Fruit fly (Drosophila melanogaster) whole organism, embryonic: ENCODE results near the gene CG2772.

Experiments used
- Abd-B ChIP-seq: fragments of 200-800 bp; sonication (Bioruptor generic); optimal IDR thresholded peaks from 2 replicates; lab custom pipeline; 2018; ENCODE audit warnings: missing biosample characterization, mild to moderate bottlenecking, missing genetic modification characterization, moderate library complexity
- Antp ChIP-seq: fragments of 200-800 bp; sonication (Bioruptor generic); optimal IDR thresholded peaks from 3 replicates; lab custom pipeline; 2016; ENCODE audit warnings: missing biosample characterization, missing genetic modification characterization
- Atf3 ChIP-seq: fragments of 200-800 bp; sonication (Bioruptor generic); optimal IDR thresholded peaks from 3 replicates; lab custom pipeline; 2016; ENCODE audit warnings: missing biosample characterization, missing genetic modification characterization
- Bdp1 ChIP-seq: fragments of 200-800 bp; sonication (Bioruptor generic); optimal IDR thresholded peaks from 3 replicates; lab custom pipeline; 2016; ENCODE audit warnings: missing biosample characterization, missing genetic modification characterization
- Bteb2 ChIP-seq: fragments of 200-800 bp; sonication (Bioruptor generic); optimal IDR thresholded peaks from 2 replicates; lab custom pipeline; 2016; ENCODE audit warnings: missing biosample characterization, missing genetic modification characterization
- CG11093 ChIP-seq: fragments of 200-800 bp; sonication (Bioruptor generic); IDR thresholded peaks from 3 replicates; pipeline ENCODE4 v1.3.6; 2022; ENCODE audit warnings: missing biosample characterization, missing genetic modification characterization
- CG11504 ChIP-seq: fragments of 200-800 bp; sonication (Bioruptor generic); optimal IDR thresholded peaks from 3 replicates; lab custom pipeline; 2019; ENCODE audit warnings: missing biosample characterization, mild to moderate bottlenecking, missing genetic modification characterization, moderate library complexity
- CG11560 ChIP-seq: fragments of 200-800 bp; sonication (Bioruptor generic); IDR thresholded peaks from 3 replicates; pipeline ENCODE4 v1.3.6; 2022; ENCODE audit warnings: missing biosample characterization, missing genetic modification characterization
- CG12299 ChIP-seq: fragments of 200-800 bp; sonication (Bioruptor generic); optimal IDR thresholded peaks from 2 replicates; lab custom pipeline; 2018; ENCODE audit warnings: missing biosample characterization, mild to moderate bottlenecking, missing genetic modification characterization
- CG13894 ChIP-seq: fragments of 200-800 bp; sonication (Bioruptor generic); optimal IDR thresholded peaks from 3 replicates; lab custom pipeline; 2018; ENCODE audit warnings: missing biosample characterization, mild to moderate bottlenecking, missing genetic modification characterization, moderate library complexity
- CG1529 ChIP-seq: fragments of 200-800 bp; sonication (Bioruptor generic); optimal IDR thresholded peaks from 3 replicates; lab custom pipeline; 2018; ENCODE audit warnings: missing biosample characterization, missing genetic modification characterization
- CG17912 ChIP-seq: fragments of 200-800 bp; sonication (Bioruptor generic); optimal IDR thresholded peaks from 2 replicates; lab custom pipeline; 2018; ENCODE audit warnings: missing biosample characterization, mild to moderate bottlenecking, missing genetic modification characterization
- CG2116 ChIP-seq: fragments of 200-800 bp; sonication (Bioruptor generic); optimal IDR thresholded peaks from 3 replicates; lab custom pipeline; 2018; ENCODE audit warnings: missing biosample characterization, mild to moderate bottlenecking, missing genetic modification characterization
- CG31365 ChIP-seq: fragments of 200-800 bp; sonication (Bioruptor generic); optimal IDR thresholded peaks from 2 replicates; lab custom pipeline; 2018; ENCODE audit warnings: missing biosample characterization, mild to moderate bottlenecking, missing genetic modification characterization
- CG6272 ChIP-seq: fragments of 200-800 bp; sonication (Bioruptor generic); IDR thresholded peaks from 2 replicates; pipeline ENCODE4 v1.3.6; 2022; ENCODE audit warnings: missing biosample characterization, missing genetic modification characterization
- CG6689 ChIP-seq: fragments of 200-800 bp; sonication (Bioruptor generic); IDR thresholded peaks from 2 replicates; pipeline ENCODE4 v1.3.6; 2022; ENCODE audit warnings: missing biosample characterization, missing genetic modification characterization
- CG8765 ChIP-seq: fragments of 200-800 bp; sonication (Bioruptor generic); IDR thresholded peaks from 2 replicates; pipeline ENCODE4 v1.3.6; 2022; ENCODE audit warnings: missing biosample characterization, missing genetic modification characterization
- CG8944 ChIP-seq: fragments of 200-800 bp; sonication (Bioruptor generic); optimal IDR thresholded peaks from 3 replicates; lab custom pipeline; 2016; ENCODE audit warnings: missing biosample characterization, missing genetic modification characterization
- CG9817 ChIP-seq: fragments of 200-800 bp; sonication (Bioruptor generic); optimal IDR thresholded peaks from 2 replicates; lab custom pipeline; 2018; ENCODE audit warnings: missing biosample characterization, mild to moderate bottlenecking, missing genetic modification characterization, moderate library complexity
- Chrac-16 ChIP-seq: fragments of 200-800 bp; sonication (Bioruptor generic); optimal IDR thresholded peaks from 3 replicates; lab custom pipeline; 2016; ENCODE audit warnings: missing biosample characterization, missing genetic modification characterization
- D19A ChIP-seq: fragments of 200-800 bp; optimal IDR thresholded peaks from 3 replicates; lab custom pipeline; 2019; ENCODE audit warnings: missing biosample characterization, mild to moderate bottlenecking, missing genetic modification characterization, moderate library complexity
- Dll ChIP-seq: fragments of 200-800 bp; sonication (Bioruptor generic); IDR thresholded peaks from 4 replicates; pipeline ENCODE4 v1.3.6; 2022; ENCODE audit warnings: missing biosample characterization, missing genetic modification characterization; ENCODE audit not compliant: partially characterized antibody
- Dp ChIP-seq: fragments of 200-800 bp; sonication (Bioruptor generic); optimal IDR thresholded peaks from 2 replicates; lab custom pipeline; 2018; ENCODE audit warnings: missing biosample characterization, mild to moderate bottlenecking, missing genetic modification characterization, moderate library complexity
- Ets97D ChIP-seq: fragments of 200-800 bp; sonication (Bioruptor generic); optimal IDR thresholded peaks from 3 replicates; lab custom pipeline; 2016; ENCODE audit warnings: missing biosample characterization, missing genetic modification characterization
- HLHmδ ChIP-seq: fragments of 200-800 bp; sonication (Bioruptor generic); optimal IDR thresholded peaks from 2 replicates; lab custom pipeline; 2018; ENCODE audit warnings: missing biosample characterization, mild to moderate bottlenecking, missing genetic modification characterization, moderate library complexity
- Lim3 ChIP-seq: fragments of 200-800 bp; sonication (Bioruptor generic); IDR thresholded peaks from 2 replicates; pipeline ENCODE4 v1.3.6; 2022; ENCODE audit warnings: missing biosample characterization, missing genetic modification characterization
- NC2α ChIP-seq: fragments of 200-800 bp; sonication (Bioruptor generic); optimal IDR thresholded peaks from 2 replicates; lab custom pipeline; 2016; ENCODE audit warnings: missing biosample characterization, missing genetic modification characterization
- Oli ChIP-seq: fragments of 200-800 bp; sonication (Bioruptor generic); optimal IDR thresholded peaks from 2 replicates; lab custom pipeline; 2018; ENCODE audit warnings: missing biosample characterization, mild to moderate bottlenecking, missing genetic modification characterization, moderate library complexity
- Optix ChIP-seq: fragments of 200-800 bp; sonication (Bioruptor generic); IDR thresholded peaks from 3 replicates; pipeline ENCODE4 v1.3.6; 2022; ENCODE audit warnings: missing biosample characterization, missing genetic modification characterization
- Sox100B ChIP-seq: fragments of 200-800 bp; sonication (Bioruptor generic); optimal IDR thresholded peaks from 3 replicates; lab custom pipeline; 2018; ENCODE audit warnings: missing biosample characterization, mild to moderate bottlenecking, missing genetic modification characterization
- Spps ChIP-seq: fragments of 200-800 bp; sonication (Bioruptor generic); optimal IDR thresholded peaks from 2 replicates; lab custom pipeline; 2018; ENCODE audit warnings: missing biosample characterization, mild to moderate bottlenecking, missing genetic modification characterization
- Sry-δ ChIP-seq: fragments of 200-800 bp; sonication (Bioruptor generic); optimal IDR thresholded peaks from 2 replicates; lab custom pipeline; 2016; ENCODE audit warnings: missing biosample characterization, missing genetic modification characterization
- Xbp1 ChIP-seq: fragments of 200-800 bp; sonication (Bioruptor generic); optimal IDR thresholded peaks from 3 replicates; lab custom pipeline; 2016; ENCODE audit warnings: missing biosample characterization, mild to moderate bottlenecking, missing genetic modification characterization
- Xrp1 ChIP-seq: fragments of 200-800 bp; sonication (Bioruptor generic); IDR thresholded peaks from 2 replicates; pipeline ENCODE4 v1.3.6; 2022; ENCODE audit warnings: missing biosample characterization, missing genetic modification characterization
- btn ChIP-seq: fragments of 200-800 bp; sonication (Bioruptor generic); optimal IDR thresholded peaks from 2 replicates; lab custom pipeline; 2016; ENCODE audit warnings: missing biosample characterization, missing genetic modification characterization
- danr ChIP-seq: fragments of 200-800 bp; sonication (Bioruptor generic); IDR thresholded peaks from 2 replicates; pipeline ENCODE4 v1.3.6; 2022; ENCODE audit warnings: missing biosample characterization, missing genetic modification characterization
- fu2 ChIP-seq: fragments of 200-800 bp; sonication (Bioruptor generic); optimal IDR thresholded peaks from 2 replicates; lab custom pipeline; 2016; ENCODE audit warnings: missing biosample characterization, missing genetic modification characterization
- ind ChIP-seq: fragments of 200-800 bp; sonication (Bioruptor generic); optimal IDR thresholded peaks from 3 replicates; lab custom pipeline; 2016; ENCODE audit warnings: missing biosample characterization, missing genetic modification characterization
- jing ChIP-seq: fragments of 200-800 bp; sonication (Bioruptor generic); optimal IDR thresholded peaks from 2 replicates; lab custom pipeline; 2018; ENCODE audit warnings: missing biosample characterization, mild to moderate bottlenecking, missing genetic modification characterization
- kah ChIP-seq: fragments of 200-800 bp; sonication (Bioruptor generic); optimal IDR thresholded peaks from 2 replicates; lab custom pipeline; 2018; ENCODE audit warnings: missing biosample characterization, mild to moderate bottlenecking, missing genetic modification characterization
- lab ChIP-seq: fragments of 200-800 bp; sonication (Bioruptor generic); optimal IDR thresholded peaks from 3 replicates; lab custom pipeline; 2017; ENCODE audit warnings: missing biosample characterization, missing genetic modification characterization, mild to moderate bottlenecking, moderate library complexity, missing genetic modification reagents
- lola ChIP-seq, 3 experiments: fragments of >200 bp in 2 of 3; fragments of 200-800 bp in 1 of 3; sonication (Bioruptor generic) in 1 of 3; optimal IDR thresholded peaks; 2 replicates each; lab custom pipeline; 2017 to 2019; ENCODE audit warnings: missing biosample characterization in 3 of 3, missing genetic modification characterization in 3 of 3, mild to moderate bottlenecking in 1 of 3, moderate library complexity in 1 of 3
- lov ChIP-seq, 2 experiments: fragments of 200-800 bp in 1 of 2; fragments of >200 bp in 1 of 2; sonication (Bioruptor generic) in 1 of 2; IDR thresholded peaks in 1 of 2; optimal IDR thresholded peaks in 1 of 2; 2 replicates in 1 of 2; 3 replicates in 1 of 2; pipeline versions ENCODE4 v1.3.6 to Lab custom; 2017 to 2022; ENCODE audit warnings: missing biosample characterization in 1 of 2, missing genetic modification characterization in 1 of 2
- mam ChIP-seq: fragments of 200-800 bp; sonication (Bioruptor generic); optimal IDR thresholded peaks from 3 replicates; lab custom pipeline; 2016; ENCODE audit warnings: missing biosample characterization, missing genetic modification characterization
- mirr ChIP-seq: fragments of 200-800 bp; sonication (Bioruptor generic); optimal IDR thresholded peaks from 3 replicates; lab custom pipeline; 2018; ENCODE audit warnings: missing biosample characterization, mild to moderate bottlenecking, missing genetic modification characterization
- nerfin-1 ChIP-seq: fragments of 200-800 bp; sonication (Bioruptor generic); optimal IDR thresholded peaks from 3 replicates; lab custom pipeline; 2019; ENCODE audit warnings: missing biosample characterization, mild to moderate bottlenecking, missing genetic modification characterization, moderate library complexity
- nmo ChIP-seq: fragments of 200-800 bp; sonication (Bioruptor generic); optimal IDR thresholded peaks from 2 replicates; lab custom pipeline; 2018; ENCODE audit warnings: missing biosample characterization, mild to moderate bottlenecking, missing genetic modification characterization, moderate library complexity
- sima ChIP-seq: fragments of 200-800 bp; sonication (Bioruptor generic); optimal IDR thresholded peaks from 2 replicates; lab custom pipeline; 2016; ENCODE audit warnings: missing biosample characterization, missing genetic modification characterization
- trem ChIP-seq: fragments of 200-800 bp; optimal IDR thresholded peaks from 3 replicates; lab custom pipeline; 2019; ENCODE audit warnings: missing biosample characterization, mild to moderate bottlenecking, missing genetic modification characterization, moderate library complexity
- tup ChIP-seq: fragments of 200-800 bp; sonication (Bioruptor generic); optimal IDR thresholded peaks from 2 replicates; lab custom pipeline; 2016; ENCODE audit warnings: missing biosample characterization, mild to moderate bottlenecking, missing genetic modification characterization, moderate library complexity
- vfl ChIP-seq: fragments of 200-800 bp; sonication (Bioruptor generic); optimal IDR thresholded peaks from 2 replicates; lab custom pipeline; 2016; ENCODE audit warnings: missing biosample characterization, missing genetic modification characterization

The CG2772 gene

dm6 chr2L:3435086-3435485 is 10.7 kb upstream of the CG2772 start (continued):
- TF ChIP-seq Spps = no peak
- no peak for TF ChIP-seq CG12299 (tag; lab: Kevin White, UChicago)
- peak in 1 of 3 experiments; percentile 49 for TF ChIP-seq lola (GFP tag; optimal IDR thresholded peaks at IDR 0.05; lab: Kevin White, UChicago)
- TF ChIP-seq nmo (GFP tag; lab: Kevin White, UChicago) = peak; percentile 48
- peak; percentile 26 for TF ChIP-seq Chrac-16 (GFP tag; lab: Kevin White, UChicago)
- no peak for TF ChIP-seq CG17912
- no peak for TF ChIP-seq Bdp1 (GFP tag; lab: Kevin White, UChicago)
- TF ChIP-seq mirr = no peak
- TF ChIP-seq CG1529 (GFP tag; lab: Kevin White, UChicago) = no peak
- no peak for TF ChIP-seq sima (GFP tag; lab: Kevin White, UChicago)
- peak; percentile 60 for TF ChIP-seq CG11504
- TF ChIP-seq Xrp1 (GFP tag; lab: Robert Waterston, UW) = peak; percentile 63
- TF ChIP-seq Abd-B (GFP tag; lab: Kevin White, UChicago) = peak; percentile 54
- TF ChIP-seq lab = peak; percentile 39
- TF ChIP-seq HLHmδ = no peak
- TF ChIP-seq CG6272 (GFP tag; lab: Robert Waterston, UW) = peak; percentile 35; the same call in 1 of the 2 replicates
- no peak for TF ChIP-seq kah (GFP tag; lab: Kevin White, UChicago)
- TF ChIP-seq CG9817 (tag; lab: Kevin White, UChicago) = no peak
- TF ChIP-seq trem (tag; lab: Kevin White, UChicago) = peak; percentile 7
- no peak for TF ChIP-seq fu2 (GFP tag; lab: Kevin White, UChicago)
- no peak for TF ChIP-seq lov (optimal IDR thresholded peaks at IDR 0.05; lab: Kevin White, UChicago)
- TF ChIP-seq lov (GFP tag; IDR thresholded peaks at IDR 0.05; lab: Robert Waterston, UW) = 0 out of 3 replicates have a peak, but pooled peaks have one; percentile 40
- peak; percentile 55 for TF ChIP-seq ind
- peak; percentile 58; the same call in 1 of the 3 replicates for TF ChIP-seq CG11093
- TF ChIP-seq vfl = no peak
- no peak for TF ChIP-seq NC2α (GFP tag; lab: Kevin White, UChicago)
- TF ChIP-seq Bteb2 (GFP tag; lab: Kevin White, UChicago) = no peak
- TF ChIP-seq Oli (tag; lab: Kevin White, UChicago) = peak; percentile 59
- TF ChIP-seq CG31365 (tag; lab: Kevin White, UChicago) = no peak
- TF ChIP-seq btn = no peak
- TF ChIP-seq CG2116 (GFP tag; lab: Kevin White, UChicago) = no peak
- no peak for TF ChIP-seq Antp
- peak; percentile 8 for TF ChIP-seq D19A (tag; lab: Kevin White, UChicago)
- peak; percentile 7 for TF ChIP-seq Sox100B (GFP tag; lab: Kevin White, UChicago)
- TF ChIP-seq tup (GFP tag; lab: Kevin White, UChicago) = no peak
- no peak for TF ChIP-seq Ets97D (GFP tag; lab: Kevin White, UChicago)
- no peak for TF ChIP-seq CG11560 (tag; lab: Robert Waterston, UW)
- no peak for TF ChIP-seq CG8765
- TF ChIP-seq danr (GFP tag; lab: Robert Waterston, UW) = 0 out of 2 replicates have a peak, but pooled peaks have one; percentile 24
- TF ChIP-seq Atf3 (GFP tag; lab: Kevin White, UChicago) = no peak
- TF ChIP-seq jing = no peak
- peak; percentile 70 for TF ChIP-seq CG6689
- no peak for TF ChIP-seq Dp (GFP tag; lab: Kevin White, UChicago)
- no peak for TF ChIP-seq Lim3 (GFP tag; lab: Robert Waterston, UW)
- peak; percentile 14 for TF ChIP-seq CG8944 (GFP tag; lab: Kevin White, UChicago)
- TF ChIP-seq mam (GFP tag; lab: Kevin White, UChicago) = no peak
- peak; percentile 37 for TF ChIP-seq Xbp1 (GFP tag; lab: Kevin White, UChicago)
- TF ChIP-seq Sry-δ (GFP tag; lab: Kevin White, UChicago) = no peak
- no peak for TF ChIP-seq Dll (GFP tag; lab: Robert Waterston, UW)
- peak; percentile 7 for TF ChIP-seq nerfin-1 (tag; lab: Kevin White, UChicago)
- TF ChIP-seq CG13894 (tag; lab: Kevin White, UChicago) = no peak
- TF ChIP-seq Optix = peak; percentile 69
